Worm (Caenorhabditis elegans): Measurements from ENCODE around the gene C36B7.1.

DNA sequence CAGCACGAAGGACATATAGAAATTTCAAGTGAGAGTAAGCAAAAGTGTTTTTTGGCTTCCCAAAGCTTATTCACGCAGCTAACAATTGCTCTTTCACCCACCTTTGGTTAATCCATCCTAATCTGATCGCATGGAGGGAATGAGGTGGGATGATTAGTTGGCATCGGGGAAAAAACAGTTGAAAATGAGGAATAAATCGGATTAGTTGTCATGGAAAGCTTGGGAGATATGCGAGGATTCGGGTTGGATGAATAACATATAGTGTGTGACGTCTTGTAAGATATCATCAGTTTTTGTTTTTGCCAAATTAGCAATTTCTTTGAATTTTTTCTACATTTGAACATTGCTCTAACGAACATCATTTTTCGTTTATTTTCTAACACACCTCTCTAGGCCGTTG lies 15.9 kb downstream of the C36B7.1 start:
- TF ChIP-seq med-1 (GFP tag; optimal IDR thresholded peaks at IDR 0.05; ENCODE audit: insufficient read depth) (no peak), tab-1 (GFP tag; IDR thresholded peaks at IDR 0.05) (no peak), ztf-23 (GFP tag; IDR thresholded peaks at IDR 0.05) (no peak), klf-2 (GFP tag; conservative IDR thresholded peaks at IDR 0.05) (no peak), flt-1 (GFP tag; IDR thresholded peaks at IDR 0.05) (no peak), ref-1 (GFP tag; conservative IDR thresholded peaks at IDR 0.05) (no peak), cog-1 (tag; optimal IDR thresholded peaks at IDR 0.05) (no peak), ztf-29 (GFP tag; IDR thresholded peaks at IDR 0.05) (no peak), T22C8.4 (GFP tag; IDR thresholded peaks at IDR 0.05) (no peak)
